Worm (Caenorhabditis elegans) whole organism, L1 larva: Measurements from ENCODE around the gene C27B7.7.

Experiments
- C04F5.9 ChIP-seq: sonication (generic microtip); optimal IDR thresholded peaks from 2 replicates; lab custom pipeline; 2016; ENCODE audit warnings: missing genetic modification characterization, missing compliant biosample characterization
- Y116A8C.19 ChIP-seq: sonication (generic microtip); optimal IDR thresholded peaks from 2 replicates; lab custom pipeline; 2016; ENCODE audit warnings: missing compliant biosample characterization, missing genetic modification characterization, borderline replicate concordance
- aha-1 ChIP-seq: fragments of 150-350 bp; optimal IDR thresholded peaks from 2 replicates; lab custom pipeline; 2014; ENCODE audit warnings: missing biosample characterization, missing genetic modification characterization
- alr-1 ChIP-seq: fragments of 200-800 bp; sonication (Bioruptor generic); optimal IDR thresholded peaks from 2 replicates; lab custom pipeline; 2018; ENCODE audit warnings: borderline replicate concordance, mild to moderate bottlenecking, missing genetic modification characterization, missing compliant biosample characterization
- aly-2 ChIP-seq: fragments of 150-350 bp; optimal IDR thresholded peaks from 2 replicates; lab custom pipeline; 2014; ENCODE audit warnings: missing biosample characterization, missing genetic modification characterization
- ama-1 ChIP-seq: fragments of 150-350 bp; optimal IDR thresholded peaks from 2 replicates; lab custom pipeline; 2014
- blmp-1 ChIP-seq: fragments of 150-350 bp; optimal IDR thresholded peaks from 2 replicates; lab custom pipeline; 2014; ENCODE audit warnings: missing biosample characterization, missing genetic modification characterization
- ceh-63 ChIP-seq: fragments of 200-800 bp; sonication (Bioruptor generic); optimal IDR thresholded peaks from 2 replicates; lab custom pipeline; 2018; ENCODE audit warnings: mild to moderate bottlenecking, missing genetic modification characterization, missing compliant biosample characterization
- ceh-88 ChIP-seq: fragments of 200-800 bp; sonication (Bioruptor generic); IDR thresholded peaks from 2 replicates; pipeline ENCODE4 v1.3.6; 2022; ENCODE audit warnings: missing genetic modification characterization, missing compliant biosample characterization
- ceh-90 ChIP-seq: sonication (generic microtip); optimal IDR thresholded peaks from 2 replicates; lab custom pipeline; 2016; ENCODE audit warnings: missing genetic modification characterization, missing compliant biosample characterization
- ces-1 ChIP-seq: fragments of 150-350 bp; optimal IDR thresholded peaks from 2 replicates; lab custom pipeline; 2014; ENCODE audit warnings: missing biosample characterization, missing genetic modification reagents, missing genetic modification characterization
- efl-1 ChIP-seq, 4 experiments: fragments of 150-350 bp; optimal IDR thresholded peaks in 3 of 4; peaks in 1 of 4; 1 replicate in 1 of 4; 2 replicates in 3 of 4; lab custom pipeline; 2014; ENCODE audit warnings: missing biosample characterization in 2 of 4, missing genetic modification characterization in 2 of 4, missing genetic modification reagents in 2 of 4
- efl-3 ChIP-seq: fragments of 200-800 bp; sonication (Bioruptor generic); optimal IDR thresholded peaks from 2 replicates; lab custom pipeline; 2018; ENCODE audit warnings: mild to moderate bottlenecking, missing genetic modification characterization, missing compliant biosample characterization
- egl-13 ChIP-seq: sonication (generic microtip); optimal IDR thresholded peaks from 2 replicates; lab custom pipeline; 2016; ENCODE audit warnings: missing genotype, missing genetic modification reagents, missing genetic modification characterization, missing compliant biosample characterization
- egl-27 ChIP-seq, 2 experiments: fragments of 150-350 bp in 1 of 2; sonication (generic microtip); optimal IDR thresholded peaks; 3 replicates each; lab custom pipeline; 2017 to 2018; ENCODE audit warnings: missing biosample characterization in 2 of 2, missing genetic modification characterization in 2 of 2, missing genetic modification reagents in 2 of 2
- elt-2 ChIP-seq: sonication (generic microtip); optimal IDR thresholded peaks from 2 replicates; lab custom pipeline; 2016; ENCODE audit warnings: missing genetic modification characterization, mild to moderate bottlenecking, inconsistent platforms, missing compliant biosample characterization, missing genetic modification reagents
- fkh-10 ChIP-seq: sonication (generic microtip); optimal IDR thresholded peaks from 2 replicates; lab custom pipeline; 2017; ENCODE audit warnings: missing biosample characterization, missing genetic modification reagents, missing genetic modification characterization
- fkh-4 ChIP-seq: sonication (generic microtip); optimal IDR thresholded peaks from 2 replicates; lab custom pipeline; 2016; ENCODE audit warnings: missing compliant biosample characterization, missing genetic modification characterization, borderline replicate concordance
- fkh-8 ChIP-seq: sonication (generic microtip); optimal IDR thresholded peaks from 2 replicates; lab custom pipeline; 2016; ENCODE audit warnings: mild to moderate bottlenecking, missing genetic modification characterization, missing compliant biosample characterization
- fos-1 ChIP-seq: fragments of 150-350 bp; optimal IDR thresholded peaks from 2 replicates; lab custom pipeline; 2014; ENCODE audit warnings: missing biosample characterization, missing genetic modification characterization
- hlh-17 ChIP-seq: fragments of 200-800 bp; sonication (Bioruptor generic); optimal IDR thresholded peaks from 2 replicates; lab custom pipeline; 2018; ENCODE audit warnings: missing genetic modification characterization, mild to moderate bottlenecking, missing compliant biosample characterization, moderate library complexity, borderline replicate concordance
- hlh-4 ChIP-seq: sonication (generic microtip); optimal IDR thresholded peaks from 2 replicates; lab custom pipeline; 2016; ENCODE audit warnings: mild to moderate bottlenecking, missing genetic modification characterization, missing compliant biosample characterization
- irx-1 ChIP-seq: sonication (generic microtip); optimal IDR thresholded peaks from 2 replicates; lab custom pipeline; 2016; ENCODE audit warnings: missing genetic modification characterization, missing compliant biosample characterization
- isw-1 ChIP-seq: fragments of 200-800 bp; sonication (Bioruptor generic); IDR thresholded peaks from 2 replicates; pipeline ENCODE4 v1.3.6; 2022; ENCODE audit warnings: missing genetic modification characterization, missing compliant biosample characterization
- lin-13 ChIP-seq: fragments of 150-350 bp; optimal IDR thresholded peaks from 2 replicates; lab custom pipeline; 2014; ENCODE audit warnings: missing biosample characterization, missing genetic modification reagents, missing genetic modification characterization
- lin-14 ChIP-seq: fragments of 200-800 bp; sonication (Bioruptor generic); optimal IDR thresholded peaks from 2 replicates; lab custom pipeline; 2018; ENCODE audit warnings: mild to moderate bottlenecking, missing genetic modification characterization, moderate library complexity, missing compliant biosample characterization
- lin-15B ChIP-seq: fragments of 150-350 bp; sonication (generic microtip); optimal IDR thresholded peaks from 3 replicates; lab custom pipeline; 2014; ENCODE audit warnings: missing biosample characterization, missing genetic modification characterization
- lin-35 ChIP-seq, 2 experiments: fragments of 150-350 bp; optimal IDR thresholded peaks; 2 replicates each; lab custom pipeline; 2014; ENCODE audit warnings: missing biosample characterization in 2 of 2, missing genetic modification characterization in 2 of 2, missing genetic modification reagents in 2 of 2
- lin-39 ChIP-seq: fragments of 150-350 bp; optimal IDR thresholded peaks from 2 replicates; lab custom pipeline; 2014; ENCODE audit warnings: missing biosample characterization, missing genetic modification reagents, missing genetic modification characterization
- lir-3 ChIP-seq: sonication (generic microtip); optimal IDR thresholded peaks from 2 replicates; lab custom pipeline; 2016; ENCODE audit warnings: mild to moderate bottlenecking, missing genetic modification characterization, moderate library complexity, missing compliant biosample characterization; ENCODE audit not compliant: poor library complexity
- mab-9 ChIP-seq: fragments of 200-800 bp; sonication (Bioruptor generic); IDR thresholded peaks from 2 replicates; pipeline ENCODE4 v1.3.6; 2022; ENCODE audit warnings: missing genetic modification reagents, missing genetic modification characterization, missing compliant biosample characterization
- mef-2 ChIP-seq: fragments of 150-350 bp; optimal IDR thresholded peaks from 2 replicates; lab custom pipeline; 2014; ENCODE audit warnings: missing biosample characterization, missing genetic modification characterization
- nhr-12 ChIP-seq: sonication (generic microtip); optimal IDR thresholded peaks from 2 replicates; lab custom pipeline; 2017; ENCODE audit warnings: missing biosample characterization, missing genetic modification characterization
- nhr-19 ChIP-seq: fragments of 200-800 bp; sonication (Bioruptor generic); conservative IDR thresholded peaks from 2 replicates; pipeline ENCODE4 v1.3.6; 2022; ENCODE audit warnings: missing genetic modification characterization, missing compliant biosample characterization
- nhr-28 ChIP-seq: fragments of 150-350 bp; optimal IDR thresholded peaks from 2 replicates; lab custom pipeline; 2014; ENCODE audit warnings: missing biosample characterization, missing genetic modification characterization
- nhr-71 ChIP-seq: sonication (generic microtip); optimal IDR thresholded peaks from 2 replicates; lab custom pipeline; 2016; ENCODE audit warnings: mild to moderate bottlenecking, missing genetic modification characterization, moderate library complexity, missing compliant biosample characterization
- nhr-76 ChIP-seq: sonication (generic microtip); optimal IDR thresholded peaks from 2 replicates; lab custom pipeline; 2017; ENCODE audit warnings: missing biosample characterization, missing genetic modification characterization
- nhr-77 ChIP-seq: fragments of 150-350 bp; optimal IDR thresholded peaks from 2 replicates; lab custom pipeline; 2014; ENCODE audit warnings: missing biosample characterization, missing genetic modification characterization
- nhr-84 ChIP-seq: sonication (generic microtip); optimal IDR thresholded peaks from 2 replicates; lab custom pipeline; 2017; ENCODE audit warnings: missing biosample characterization, missing genetic modification characterization
- nhr-85 ChIP-seq: sonication (generic microtip); peaks from one replicate; lab custom pipeline; 2016; ENCODE audit warnings: missing genetic modification characterization, inconsistent platforms, missing compliant biosample characterization
- rnt-1 ChIP-seq: sonication (generic microtip); optimal IDR thresholded peaks from 2 replicates; lab custom pipeline; 2016; ENCODE audit warnings: mild to moderate bottlenecking, missing genetic modification characterization, moderate library complexity, missing compliant biosample characterization
- snu-23 ChIP-seq: sonication (generic microtip); optimal IDR thresholded peaks from 2 replicates; lab custom pipeline; 2016; ENCODE audit warnings: missing genetic modification characterization, missing compliant biosample characterization
- sox-4 ChIP-seq: sonication (generic microtip); optimal IDR thresholded peaks from 2 replicates; lab custom pipeline; 2016; ENCODE audit warnings: missing genetic modification characterization, missing compliant biosample characterization
- sptf-1 ChIP-seq: fragments of 150-350 bp; optimal IDR thresholded peaks from 2 replicates; lab custom pipeline; 2014; ENCODE audit warnings: missing biosample characterization, missing genetic modification characterization
- tbx-2 ChIP-seq: sonication (generic microtip); optimal IDR thresholded peaks from 2 replicates; lab custom pipeline; 2016; ENCODE audit warnings: missing genetic modification characterization, missing compliant biosample characterization
- tlp-1 ChIP-seq: fragments of 150-350 bp; optimal IDR thresholded peaks from 2 replicates; lab custom pipeline; 2014; ENCODE audit warnings: missing biosample characterization, missing genetic modification characterization
- unc-62 ChIP-seq: fragments of 150-350 bp; optimal IDR thresholded peaks from 2 replicates; lab custom pipeline; 2014; ENCODE audit warnings: missing biosample characterization, missing genetic modification reagents, missing genetic modification characterization
- unc-98 ChIP-seq: fragments of 200-800 bp; sonication (Bioruptor generic); IDR thresholded peaks from 2 replicates; pipeline ENCODE4 v1.3.6; 2022; ENCODE audit warnings: missing genetic modification characterization, missing compliant biosample characterization
- vab-15 ChIP-seq: sonication (generic microtip); optimal IDR thresholded peaks from 2 replicates; lab custom pipeline; 2017; ENCODE audit warnings: missing genotype, mild to moderate bottlenecking, missing genetic modification characterization, missing compliant biosample characterization
- zag-1 ChIP-seq: fragments of 150-350 bp; optimal IDR thresholded peaks from 2 replicates; lab custom pipeline; 2014; ENCODE audit warnings: missing biosample characterization, missing genetic modification characterization
- zip-4 ChIP-seq: fragments of 200-800 bp; sonication (Bioruptor generic); optimal IDR thresholded peaks from 2 replicates; lab custom pipeline; 2018; ENCODE audit warnings: mild to moderate bottlenecking, missing genetic modification characterization, moderate library complexity, missing compliant biosample characterization
- ztf-4 ChIP-seq: fragments of 150-350 bp; optimal IDR thresholded peaks from 2 replicates; lab custom pipeline; 2014; ENCODE audit warnings: missing biosample characterization, missing genetic modification characterization

C27B7.7 gene

ce11 chrIV:8865343-8865742, 41.5 kb upstream of the C27B7.7 start, which contains the start of gene C09G9.1:
C09G9.1 (minus strand) TSS chrIV:8865485.
- TF ChIP-seq ceh-63 (GFP tag; lab: Kevin White, UChicago) (no peak), nhr-77 (peak; percentile 11)

- TF ChIP-seq egl-13 (tag; lab: Kevin White, UChicago) (no peak), irx-1 (no peak), snu-23 (GFP tag; lab: Kevin White, UChicago) (peak; percentile 67), isw-1 (GFP tag; lab: Robert Waterston, UW) (no peak), lin-35 (GFP tag; optimal IDR thresholded peaks at IDR 0.05; lab: Kevin White, UChicago) (peak; percentile 50 to 74), fkh-10 (GFP tag; lab: Kevin White, UChicago) (no peak), lir-3 (no peak), vab-15 (tag; lab: Kevin White, UChicago) (no peak), unc-62 (GFP tag; lab: Kevin White, UChicago) (no peak), hlh-17 (GFP tag; lab: Kevin White, UChicago) (no peak), unc-98 (GFP tag; lab: Robert Waterston, UW) (no peak), sox-4 (tag; lab: Kevin White, UChicago) (no peak), aha-1 (tag; lab: Kevin White, UChicago) (no peak), nhr-84 (tag; lab: Kevin White, UChicago) (no peak), fos-1 (tag; lab: Kevin White, UChicago) (no peak), ceh-90 (tag; lab: Kevin White, UChicago) (no peak), alr-1 (no peak), efl-3 (GFP tag; lab: Kevin White, UChicago) (no peak), tlp-1 (tag; lab: Kevin White, UChicago) (no peak), hlh-4 (no peak), nhr-12 (tag; lab: Kevin White, UChicago) (no peak), blmp-1 (tag; lab: Kevin White, UChicago) (peak; percentile 98), lin-13 (GFP tag; lab: Kevin White, UChicago) (no peak), tbx-2 (tag; lab: Kevin White, UChicago) (peak; percentile 38), C04F5.9 (tag; lab: Kevin White, UChicago) (no peak), mab-9 (no peak), ceh-63 (GFP tag; lab: Kevin White, UChicago) (no peak), lin-14 (peak; percentile 97), Y116A8C.19 (tag; lab: Kevin White, UChicago) (no peak), nhr-71 (tag; lab: Kevin White, UChicago) (peak; percentile 74), ceh-88 (no peak), fkh-8 (no peak), mef-2 (tag; lab: Kevin White, UChicago) (no peak), zag-1 (no peak), nhr-85 (tag; lab: Kevin White, UChicago) (peak; percentile 78), nhr-19 (peak; percentile 33), nhr-76 (no peak), egl-27 (tag; optimal IDR thresholded peaks at IDR 0.05; lab: Kevin White, UChicago) (peak in 1 of 2 experiments; percentile 14), elt-2 (tag; lab: Kevin White, UChicago) (peak; percentile 39), nhr-28 (tag; lab: Kevin White, UChicago) (no peak), zip-4 (GFP tag; lab: Kevin White, UChicago) (no peak), ama-1 (no peak), rnt-1 (tag; lab: Kevin White, UChicago) (peak; percentile 73), efl-1 (optimal IDR thresholded peaks at IDR 0.05; lab: Kevin White, UChicago) (peak; percentile 59 to 68), efl-1 (GFP tag; optimal IDR thresholded peaks at IDR 0.05 in 1 of 2; lab: Kevin White, UChicago) (peak; percentile 47 to 97), fkh-4 (no peak), sptf-1 (tag; lab: Kevin White, UChicago) (no peak), ztf-4 (tag; lab: Kevin White, UChicago) (no peak), ces-1 (GFP tag; lab: Kevin White, UChicago) (no peak), aly-2 (tag; lab: Kevin White, UChicago) (no peak), lin-39 (no peak), lin-15B (no peak)
Observed at ce11 chrIV:8866092-8866491, 40.8 kb upstream of the C27B7.7 start.
